Worm (Caenorhabditis elegans) whole organism, L1 larva: ENCODE results near the gene nhr-180.

Experiments used
- F16B12.6 ChIP-seq: fragments of 150-350 bp; optimal IDR thresholded peaks from 2 replicates; lab custom pipeline; 2014; ENCODE audit warnings: missing biosample characterization, missing genetic modification characterization
- alr-1 ChIP-seq: fragments of 200-800 bp; sonication (Bioruptor generic); optimal IDR thresholded peaks from 2 replicates; lab custom pipeline; 2018; ENCODE audit warnings: borderline replicate concordance, mild to moderate bottlenecking, missing genetic modification characterization, missing compliant biosample characterization
- aly-2 ChIP-seq: fragments of 150-350 bp; optimal IDR thresholded peaks from 2 replicates; lab custom pipeline; 2014; ENCODE audit warnings: missing biosample characterization, missing genetic modification characterization
- ceh-90 ChIP-seq: sonication (generic microtip); optimal IDR thresholded peaks from 2 replicates; lab custom pipeline; 2016; ENCODE audit warnings: missing genetic modification characterization, missing compliant biosample characterization
- egl-13 ChIP-seq: sonication (generic microtip); optimal IDR thresholded peaks from 2 replicates; lab custom pipeline; 2016; ENCODE audit warnings: missing genotype, missing genetic modification reagents, missing genetic modification characterization, missing compliant biosample characterization
- elt-2 ChIP-seq: sonication (generic microtip); optimal IDR thresholded peaks from 2 replicates; lab custom pipeline; 2016; ENCODE audit warnings: missing genetic modification characterization, mild to moderate bottlenecking, inconsistent platforms, missing compliant biosample characterization, missing genetic modification reagents
- nhr-28 ChIP-seq: fragments of 150-350 bp; optimal IDR thresholded peaks from 2 replicates; lab custom pipeline; 2014; ENCODE audit warnings: missing biosample characterization, missing genetic modification characterization
- snpc-4 ChIP-seq: fragments of 150-350 bp; optimal IDR thresholded peaks from 2 replicates; lab custom pipeline; 2014; ENCODE audit warnings: missing biosample characterization, missing genetic modification characterization
- unc-86 ChIP-seq: sonication (generic microtip); optimal IDR thresholded peaks from 2 replicates; lab custom pipeline; 2016; ENCODE audit warnings: missing genetic modification characterization, missing compliant biosample characterization

DNA sequence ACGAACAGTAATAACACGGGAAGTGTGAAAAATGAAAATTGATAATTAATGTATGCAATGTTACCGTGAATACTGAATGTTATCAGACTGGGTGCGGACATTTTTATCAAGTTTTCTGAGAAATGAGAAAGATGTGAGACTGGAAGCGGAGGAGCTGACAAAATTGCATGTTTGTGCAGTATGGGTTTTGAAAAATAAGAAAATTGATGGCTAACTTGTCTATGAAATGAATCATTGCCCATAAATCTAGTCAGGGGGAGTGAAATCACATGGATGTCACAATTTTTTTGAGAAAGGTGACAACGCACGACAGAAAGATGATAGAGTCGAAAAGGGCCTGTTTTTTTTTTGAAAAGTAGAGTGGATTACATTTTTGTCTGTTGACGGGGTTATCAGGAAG, 4.0 kb upstream of the nhr-180 start, which contains the start of gene sru-24:
- no peak for TF ChIP-seq elt-2
- TF ChIP-seq egl-13: no peak
- no peak for TF ChIP-seq snpc-4 (tag; lab: Kevin White, UChicago)
- TF ChIP-seq aly-2: no peak
- no peak for TF ChIP-seq alr-1 (tag; lab: Kevin White, UChicago)
- no peak for TF ChIP-seq ceh-90 (tag; lab: Kevin White, UChicago)
- no peak for TF ChIP-seq nhr-28 (tag; lab: Kevin White, UChicago)
- no peak for TF ChIP-seq F16B12.6
- no peak for TF ChIP-seq unc-86 (tag; lab: Kevin White, UChicago)
